2 worm cellular contexts compared by ENCODE assay signal in the genomic region with DNA sequence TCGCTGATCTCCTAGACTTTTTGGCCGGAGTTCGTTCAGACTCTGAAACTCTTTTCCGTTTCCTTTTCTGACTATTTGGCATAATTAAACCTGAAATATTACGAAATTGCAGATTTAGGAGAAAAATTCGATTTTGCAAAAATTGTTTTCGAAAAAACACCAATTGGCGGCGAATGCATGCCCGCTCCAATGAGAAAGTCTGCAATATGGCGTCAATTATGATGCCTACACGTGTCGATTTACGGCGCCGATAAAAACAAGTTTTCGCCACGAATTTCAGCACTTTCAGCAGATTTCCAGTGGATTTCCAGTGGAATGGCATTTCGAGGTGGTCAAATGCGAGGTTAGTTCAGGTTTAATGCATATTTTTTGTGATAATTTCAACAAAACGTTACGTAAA.
TF ChIP-seq lines count a peak whose summit lies in the region.

A gene (minus strand): TSS at position 92 of the 400 bp plus-strand sequence.
A gene (plus strand): TSS at position 112 of the 400 bp plus-strand sequence.

TF ChIP-seq in whole organism, L1 larva, 84 proteins besides CTCF, POLR2A, EP300 and RAD21 (continued from another document):
- no peak for TF ChIP-seq unc-62 (GFP tag; optimal IDR thresholded peaks at IDR 0.05; lab: Kevin White, UChicago)
- TF ChIP-seq zag-1 (tag; optimal IDR thresholded peaks at IDR 0.05; lab: Kevin White, UChicago) = no peak
- TF ChIP-seq alr-1 (tag; optimal IDR thresholded peaks at IDR 0.05; lab: Kevin White, UChicago; ENCODE audit: borderline replicate concordance) = no peak
- TF ChIP-seq ets-5 (GFP tag; IDR thresholded peaks at IDR 0.05; lab: Robert Waterston, UW) = no peak
- peak; percentile 13 for TF ChIP-seq lin-39 (tag; optimal IDR thresholded peaks at IDR 0.05; lab: Kevin White, UChicago)
- TF ChIP-seq hlh-4 (tag; optimal IDR thresholded peaks at IDR 0.05; lab: Kevin White, UChicago) = no peak
- TF ChIP-seq ceh-90 (tag; optimal IDR thresholded peaks at IDR 0.05; lab: Kevin White, UChicago) = no peak
- TF ChIP-seq lin-35 (GFP tag; optimal IDR thresholded peaks at IDR 0.05; lab: Kevin White, UChicago) = peak; percentile 86 to 95
- TF ChIP-seq ceh-63 (GFP tag; optimal IDR thresholded peaks at IDR 0.05; lab: Kevin White, UChicago) = no peak
- peak; percentile 15 for TF ChIP-seq elt-2 (tag; optimal IDR thresholded peaks at IDR 0.05; lab: Kevin White, UChicago)
- TF ChIP-seq egl-27 (tag; optimal IDR thresholded peaks at IDR 0.05; lab: Kevin White, UChicago) = no peak
- TF ChIP-seq sptf-1 (tag; optimal IDR thresholded peaks at IDR 0.05; lab: Kevin White, UChicago) = no peak
- TF ChIP-seq nhr-20 (tag; optimal IDR thresholded peaks at IDR 0.05; lab: Kevin White, UChicago) = peak; percentile 72
- TF ChIP-seq xbp-1 (tag; optimal IDR thresholded peaks at IDR 0.05; lab: Kevin White, UChicago) = peak; percentile 81
- peak; percentile 63 for TF ChIP-seq swsn-7 (tag; optimal IDR thresholded peaks at IDR 0.05; lab: Kevin White, UChicago)
- peak; percentile 89 to 91 for TF ChIP-seq efl-1 (optimal IDR thresholded peaks at IDR 0.05; lab: Kevin White, UChicago)
- peak; percentile 89 to 99 for TF ChIP-seq efl-1 (GFP tag; optimal IDR thresholded peaks at IDR 0.05 in 1 of 2; lab: Kevin White, UChicago)
- no peak for TF ChIP-seq sox-4 (tag; optimal IDR thresholded peaks at IDR 0.05; lab: Kevin White, UChicago)
- TF ChIP-seq ceh-8 (GFP tag; optimal IDR thresholded peaks at IDR 0.05; lab: Kevin White, UChicago) = no peak
- peak; percentile 90 for TF ChIP-seq C16A3.4 (tag; optimal IDR thresholded peaks at IDR 0.05; lab: Kevin White, UChicago)
- no peak for TF ChIP-seq hlh-17 (GFP tag; optimal IDR thresholded peaks at IDR 0.05; lab: Kevin White, UChicago; ENCODE audit: borderline replicate concordance)
- peak; percentile 61 for TF ChIP-seq lin-13 (GFP tag; optimal IDR thresholded peaks at IDR 0.05; lab: Kevin White, UChicago)
- peak; percentile 45 for TF ChIP-seq snpc-4 (tag; optimal IDR thresholded peaks at IDR 0.05; lab: Kevin White, UChicago)
- TF ChIP-seq unc-130 (tag; optimal IDR thresholded peaks at IDR 0.05; lab: Kevin White, UChicago) = peak; percentile 89
- peak; percentile 56 for TF ChIP-seq unc-86 (tag; optimal IDR thresholded peaks at IDR 0.05; lab: Kevin White, UChicago)
- TF ChIP-seq blmp-1 (tag; optimal IDR thresholded peaks at IDR 0.05; lab: Kevin White, UChicago) = peak; percentile 43

TF ChIP-seq in whole organism, young adult, 124 proteins besides CTCF, POLR2A, EP300 and RAD21 (continued from another document):
- TF ChIP-seq aptf-3 (GFP tag; IDR thresholded peaks at IDR 0.05; lab: Robert Waterston, UW) (no peak), zim-3 (tag; optimal IDR thresholded peaks at IDR 0.05; lab: Kevin White, UChicago) (no peak), tbx-9 (tag; optimal IDR thresholded peaks at IDR 0.05; lab: Kevin White, UChicago; ENCODE audit: borderline replicate concordance) (no peak), him-1 (tag; optimal IDR thresholded peaks at IDR 0.05; lab: Kevin White, UChicago) (no peak), mxl-1 (tag; optimal IDR thresholded peaks at IDR 0.05; lab: Kevin White, UChicago) (no peak), ztf-3 (GFP tag; optimal IDR thresholded peaks at IDR 0.05; lab: Kevin White, UChicago) (no peak), mcd-1 (GFP tag; IDR thresholded peaks at IDR 0.05; lab: Robert Waterston, UW) (peak; percentile 94), F22D6.2 (tag; optimal IDR thresholded peaks at IDR 0.05; lab: Kevin White, UChicago) (no peak), rec-8 (tag; optimal IDR thresholded peaks at IDR 0.05; lab: Kevin White, UChicago) (no peak), xnd-1 (tag; optimal IDR thresholded peaks at IDR 0.05; lab: Kevin White, UChicago) (no peak), B0261.1 (tag; optimal IDR thresholded peaks at IDR 0.05; lab: Kevin White, UChicago) (no peak), F33H1.4 (GFP tag; IDR thresholded peaks at IDR 0.05; lab: Robert Waterston, UW) (peak; percentile 60; the same call in 1 of the 2 replicates), nhr-90 (tag; optimal IDR thresholded peaks at IDR 0.05; lab: Kevin White, UChicago) (no peak)
